Fruit fly (Drosophila melanogaster) whole organism, embryonic: Measurements from ENCODE around the gene CG7054.
A peak's percentile ranks its signal among the peaks of the same experiment; 100 is the strongest.

ENCODE experiments used
- ATbp ChIP-seq: fragments of 200-800 bp; sonication (Bioruptor generic); optimal IDR thresholded peaks from 2 replicates; lab custom pipeline; 2017; ENCODE audit warnings: missing biosample characterization, mild to moderate bottlenecking, missing genetic modification characterization, missing genetic modification reagents
- Adf1 ChIP-seq: fragments of 200-800 bp; sonication (Bioruptor generic); IDR thresholded peaks from 2 replicates; pipeline ENCODE4 v1.3.6; 2022; ENCODE audit warnings: missing biosample characterization, missing genetic modification characterization
- CG10654 ChIP-seq: fragments of 200-800 bp; sonication (Bioruptor generic); optimal IDR thresholded peaks from 2 replicates; lab custom pipeline; 2016; ENCODE audit warnings: missing biosample characterization, missing genetic modification characterization
- CG12299 ChIP-seq: fragments of 200-800 bp; sonication (Bioruptor generic); optimal IDR thresholded peaks from 2 replicates; lab custom pipeline; 2018; ENCODE audit warnings: missing biosample characterization, mild to moderate bottlenecking, missing genetic modification characterization
- CG12769 ChIP-seq: fragments of 200-800 bp; sonication (Bioruptor generic); optimal IDR thresholded peaks from 2 replicates; lab custom pipeline; 2019; ENCODE audit warnings: missing biosample characterization, mild to moderate bottlenecking, missing genetic modification characterization, moderate library complexity
- CG14050 ChIP-seq: fragments of 200-800 bp; sonication (Bioruptor generic); IDR thresholded peaks from 3 replicates; pipeline ENCODE4 v1.3.6; 2022; ENCODE audit warnings: missing biosample characterization, missing genetic modification characterization
- CG14860 ChIP-seq: fragments of 200-800 bp; sonication (Bioruptor generic); IDR thresholded peaks from 3 replicates; pipeline ENCODE4 v1.3.6; 2022; ENCODE audit warnings: missing biosample characterization, missing genetic modification characterization; ENCODE audit not compliant: partially characterized antibody
- CG1603 ChIP-seq: fragments of 200-800 bp; sonication (Bioruptor generic); optimal IDR thresholded peaks from 2 replicates; lab custom pipeline; 2019; ENCODE audit warnings: missing biosample characterization, mild to moderate bottlenecking, missing genetic modification characterization, moderate library complexity
- CG17359 ChIP-seq: fragments of 200-800 bp; sonication (Bioruptor generic); optimal IDR thresholded peaks from 3 replicates; lab custom pipeline; 2018; ENCODE audit warnings: missing biosample characterization, mild to moderate bottlenecking, missing genetic modification characterization, moderate library complexity
- CG31365 ChIP-seq: fragments of 200-800 bp; sonication (Bioruptor generic); optimal IDR thresholded peaks from 2 replicates; lab custom pipeline; 2018; ENCODE audit warnings: missing biosample characterization, mild to moderate bottlenecking, missing genetic modification characterization
- CG31441 ChIP-seq: fragments of 200-800 bp; sonication (Bioruptor generic); IDR thresholded peaks from 2 replicates; pipeline ENCODE4 v1.3.6; 2022; ENCODE audit warnings: missing biosample characterization, missing genetic modification characterization
- CG3163 ChIP-seq: fragments of 200-800 bp; sonication (Bioruptor generic); optimal IDR thresholded peaks from 3 replicates; lab custom pipeline; 2016; ENCODE audit warnings: missing biosample characterization, missing genetic modification characterization
- CG32532 ChIP-seq: fragments of 200-800 bp; sonication (Bioruptor generic); IDR thresholded peaks from 2 replicates; pipeline ENCODE4 v1.3.6; 2022; ENCODE audit warnings: missing biosample characterization, missing genetic modification characterization
- CG3838 ChIP-seq: fragments of 200-800 bp; sonication (Bioruptor generic); optimal IDR thresholded peaks from 3 replicates; lab custom pipeline; 2016; ENCODE audit warnings: missing biosample characterization, missing genetic modification characterization
- CG43689 ChIP-seq: fragments of 200-800 bp; sonication (Bioruptor generic); IDR thresholded peaks from 2 replicates; pipeline ENCODE4 v1.3.6; 2022; ENCODE audit warnings: missing biosample characterization, missing genetic modification characterization
- CG6654 ChIP-seq: fragments of 200-800 bp; sonication (Bioruptor generic); optimal IDR thresholded peaks from 2 replicates; lab custom pipeline; 2017; ENCODE audit warnings: missing biosample characterization, mild to moderate bottlenecking, missing genetic modification characterization
- CG6689 ChIP-seq: fragments of 200-800 bp; sonication (Bioruptor generic); IDR thresholded peaks from 2 replicates; pipeline ENCODE4 v1.3.6; 2022; ENCODE audit warnings: missing biosample characterization, missing genetic modification characterization
- CG7271 ChIP-seq: fragments of 200-800 bp; sonication (Bioruptor generic); optimal IDR thresholded peaks from 2 replicates; lab custom pipeline; 2018; ENCODE audit warnings: missing biosample characterization, mild to moderate bottlenecking, missing genetic modification characterization, moderate library complexity
- CG7556 ChIP-seq: fragments of 200-800 bp; sonication (Bioruptor generic); optimal IDR thresholded peaks from 2 replicates; lab custom pipeline; 2017; ENCODE audit warnings: missing biosample characterization, mild to moderate bottlenecking, missing genetic modification characterization
- CG8944 ChIP-seq: fragments of 200-800 bp; sonication (Bioruptor generic); optimal IDR thresholded peaks from 3 replicates; lab custom pipeline; 2016; ENCODE audit warnings: missing biosample characterization, missing genetic modification characterization
- CG9817 ChIP-seq: fragments of 200-800 bp; sonication (Bioruptor generic); optimal IDR thresholded peaks from 2 replicates; lab custom pipeline; 2018; ENCODE audit warnings: missing biosample characterization, mild to moderate bottlenecking, missing genetic modification characterization, moderate library complexity
- E2f1 ChIP-seq: fragments of 200-800 bp; sonication (Bioruptor generic); IDR thresholded peaks from 2 replicates; pipeline ENCODE4 v1.3.6; 2022; ENCODE audit warnings: missing biosample characterization, missing genetic modification characterization
- E2f2 ChIP-seq: fragments of 200-800 bp; sonication (Bioruptor generic); IDR thresholded peaks from 2 replicates; pipeline ENCODE4 v1.3.6; 2022; ENCODE audit warnings: missing biosample characterization, missing genetic modification characterization
- Ets65A ChIP-seq: fragments of 200-800 bp; sonication (Bioruptor generic); peaks from one replicate; lab custom pipeline; 2016; ENCODE audit warnings: missing biosample characterization, missing genetic modification characterization
- HHEX ChIP-seq: fragments of 200-800 bp; sonication (Bioruptor generic); optimal IDR thresholded peaks from 3 replicates; lab custom pipeline; 2017; ENCODE audit warnings: missing biosample characterization, mild to moderate bottlenecking, missing genetic modification characterization, missing genetic modification reagents
- HLH3B ChIP-seq: fragments of 200-800 bp; sonication (Bioruptor generic); IDR thresholded peaks from 2 replicates; pipeline ENCODE4 v1.3.6; 2022; ENCODE audit warnings: missing biosample characterization, missing genetic modification characterization
- Hand ChIP-seq: fragments of 200-800 bp; sonication (Bioruptor generic); optimal IDR thresholded peaks from 2 replicates; lab custom pipeline; 2017; ENCODE audit warnings: mild to moderate bottlenecking, missing biosample characterization, missing genetic modification reagents, missing genetic modification characterization
- Hr51 ChIP-seq, 2 experiments: fragments of 200-800 bp; sonication (Bioruptor generic); optimal IDR thresholded peaks; 2 replicates in 1 of 2; 3 replicates in 1 of 2; lab custom pipeline; 2016 to 2018; ENCODE audit warnings: missing biosample characterization in 2 of 2, missing genetic modification characterization in 2 of 2, mild to moderate bottlenecking in 1 of 2, moderate library complexity in 1 of 2
- Jarid2 ChIP-seq: fragments of 200-800 bp; sonication (Bioruptor generic); optimal IDR thresholded peaks from 3 replicates; lab custom pipeline; 2017; ENCODE audit warnings: mild to moderate bottlenecking, missing biosample characterization, missing genetic modification reagents, missing genetic modification characterization
- MESR4 ChIP-seq: fragments of 200-800 bp; sonication (Bioruptor generic); optimal IDR thresholded peaks from 2 replicates; lab custom pipeline; 2018; ENCODE audit warnings: missing biosample characterization, mild to moderate bottlenecking, missing genetic modification characterization, moderate library complexity
- NFAT ChIP-seq: fragments of 200-800 bp; sonication (Bioruptor generic); IDR thresholded peaks from 2 replicates; pipeline ENCODE4 v1.3.6; 2022; ENCODE audit warnings: missing biosample characterization, missing genetic modification characterization
- Ptx1 ChIP-seq: fragments of 200-800 bp; sonication (Bioruptor generic); IDR thresholded peaks from 2 replicates; pipeline ENCODE4 v1.3.6; 2022; ENCODE audit warnings: missing biosample characterization, missing genetic modification characterization
- Rfx ChIP-seq: fragments of 200-800 bp; sonication (Bioruptor generic); IDR thresholded peaks from 2 replicates; pipeline ENCODE4 v1.3.6; 2022; ENCODE audit warnings: missing biosample characterization, missing genetic modification characterization
- bcd ChIP-seq: fragments of 200-800 bp; sonication (Bioruptor generic); optimal IDR thresholded peaks from 2 replicates; lab custom pipeline; 2017; ENCODE audit warnings: missing biosample characterization, mild to moderate bottlenecking, missing genetic modification characterization
- cad ChIP-seq: fragments of >200 bp; optimal IDR thresholded peaks from 2 replicates; lab custom pipeline; 2017; ENCODE audit warnings: missing biosample characterization, missing genetic modification characterization
- dysf ChIP-seq: fragments of 200-800 bp; sonication (Bioruptor generic); IDR thresholded peaks from 3 replicates; pipeline ENCODE4 v1.3.6; 2022; ENCODE audit warnings: missing biosample characterization, missing genetic modification characterization
- fd3F ChIP-seq: fragments of 200-800 bp; sonication (Bioruptor generic); optimal IDR thresholded peaks from 2 replicates; lab custom pipeline; 2018; ENCODE audit warnings: missing biosample characterization, mild to moderate bottlenecking, missing genetic modification characterization, moderate library complexity
- gce ChIP-seq: fragments of 200-800 bp; sonication (Bioruptor generic); IDR thresholded peaks from 3 replicates; pipeline ENCODE4 v1.3.6; 2022; ENCODE audit warnings: missing biosample characterization, missing genetic modification characterization
- ham ChIP-seq: fragments of 200-800 bp; sonication (Bioruptor generic); IDR thresholded peaks from 2 replicates; pipeline ENCODE4 v1.3.6; 2022; ENCODE audit warnings: missing biosample characterization, missing genetic modification characterization
- hbn ChIP-seq: fragments of 200-800 bp; sonication (Bioruptor generic); IDR thresholded peaks from 2 replicates; pipeline ENCODE4 v1.3.6; 2022; ENCODE audit warnings: missing biosample characterization, missing genetic modification characterization; ENCODE audit not compliant: partially characterized antibody
- mirr ChIP-seq: fragments of 200-800 bp; sonication (Bioruptor generic); optimal IDR thresholded peaks from 3 replicates; lab custom pipeline; 2018; ENCODE audit warnings: missing biosample characterization, mild to moderate bottlenecking, missing genetic modification characterization
- nmo ChIP-seq: fragments of 200-800 bp; sonication (Bioruptor generic); optimal IDR thresholded peaks from 2 replicates; lab custom pipeline; 2018; ENCODE audit warnings: missing biosample characterization, mild to moderate bottlenecking, missing genetic modification characterization, moderate library complexity
- pita ChIP-seq: fragments of 200-800 bp; sonication (Bioruptor generic); optimal IDR thresholded peaks from 2 replicates; lab custom pipeline; 2017; ENCODE audit warnings: missing biosample characterization, mild to moderate bottlenecking, missing genetic modification characterization
- pzg ChIP-seq: fragments of 200-800 bp; sonication (Bioruptor generic); optimal IDR thresholded peaks from 3 replicates; lab custom pipeline; 2018; ENCODE audit warnings: missing biosample characterization, mild to moderate bottlenecking, missing genetic modification characterization, moderate library complexity
- repo ChIP-seq: fragments of 200-800 bp; sonication (Bioruptor generic); optimal IDR thresholded peaks from 2 replicates; lab custom pipeline; 2016; ENCODE audit warnings: missing biosample characterization, missing genetic modification characterization
- row ChIP-seq: fragments of 200-800 bp; sonication (Bioruptor generic); IDR thresholded peaks from 3 replicates; pipeline ENCODE4 v1.3.6; 2022; ENCODE audit warnings: missing biosample characterization, missing genetic modification characterization
- stc ChIP-seq: fragments of 200-800 bp; sonication (Bioruptor generic); IDR thresholded peaks from 2 replicates; pipeline ENCODE4 v1.3.6; 2022; ENCODE audit warnings: missing biosample characterization, missing genetic modification characterization
- unc-4 ChIP-seq: fragments of 200-800 bp; sonication (Bioruptor generic); IDR thresholded peaks from 2 replicates; pipeline ENCODE4 v1.3.6; 2022; ENCODE audit warnings: missing biosample characterization, missing genetic modification characterization; ENCODE audit not compliant: partially characterized antibody

CG7054 gene

dm6 chr3R:22492767-22493166 lies 28.0 kb downstream of the CG7054 start, which contains the start of gene tHMG2 (continued):
- TF ChIP-seq pzg (GFP tag; lab: Kevin White, UChicago), result peak; percentile 40
- TF ChIP-seq CG31441, result no peak
- peak; percentile 76 for TF ChIP-seq CG6689 (GFP tag; lab: Robert Waterston, UW)
- no peak for TF ChIP-seq ATbp
- TF ChIP-seq gce, result no peak
- TF ChIP-seq CG10654, result no peak
- TF ChIP-seq row (GFP tag; lab: Robert Waterston, UW), result peak; percentile 19; the same call in 1 of the 3 replicates
- TF ChIP-seq nmo, result no peak
- TF ChIP-seq MESR4 (GFP tag; lab: Kevin White, UChicago), result no peak
- 0 out of 2 replicates have a peak, but pooled peaks have one; percentile 26 for TF ChIP-seq hbn (GFP tag; lab: Robert Waterston, UW)
- no peak for TF ChIP-seq CG14050
- TF ChIP-seq unc-4 (GFP tag; lab: Robert Waterston, UW), result 0 out of 2 replicates have a peak, but pooled peaks have one; percentile 28
- TF ChIP-seq, all 482 proteins: peak for 23

dm6 chr3R:22494523-22495309 lies 29.9 kb downstream of the CG7054 start:
- TF ChIP-seq CG3838 (GFP tag; lab: Kevin White, UChicago), result no peak
- TF ChIP-seq CG43689 (GFP tag; lab: Robert Waterston, UW), result peak; percentile 27; the same call in 1 of the 2 replicates
- TF ChIP-seq HLH3B (GFP tag; lab: Robert Waterston, UW), result 0 out of 2 replicates have a peak, but pooled peaks have one; percentile 21
- TF ChIP-seq nmo, result peak; percentile 50
- no peak for TF ChIP-seq CG14860
- TF ChIP-seq ham (GFP tag; lab: Robert Waterston, UW), result no peak
- peak; percentile 23 for TF ChIP-seq HHEX (GFP tag; lab: Kevin White, UChicago)
- TF ChIP-seq CG8944 (GFP tag; lab: Kevin White, UChicago), result peak; percentile 42
- TF ChIP-seq bcd (GFP tag; lab: Kevin White, UChicago), result peak; percentile 39
- TF ChIP-seq fd3F (GFP tag; lab: Kevin White, UChicago), result no peak
- peak; percentile 34; the same call in 1 of the 3 replicates for TF ChIP-seq dysf (GFP tag; lab: Robert Waterston, UW)
- TF ChIP-seq Ets65A, result peak; percentile 85
- TF ChIP-seq CG32532, result peak; percentile 11; the same call in 1 of the 2 replicates
- no peak for TF ChIP-seq NFAT (GFP tag; lab: Robert Waterston, UW)
- peak; percentile 51; the same call in 1 of the 2 replicates for TF ChIP-seq Rfx
- TF ChIP-seq Hr51 (GFP tag; optimal IDR thresholded peaks at IDR 0.05; lab: Kevin White, UChicago), result peak in 1 of 2 experiments; percentile 21
- peak; percentile 53 for TF ChIP-seq CG7556 (GFP tag; lab: Kevin White, UChicago)
- TF ChIP-seq E2f1 (GFP tag; lab: Robert Waterston, UW), result 0 out of 2 replicates have a peak, but pooled peaks have one; percentile 30
- TF ChIP-seq CG7271 (tag; lab: Kevin White, UChicago), result no peak
- TF ChIP-seq Adf1 (GFP tag; lab: Robert Waterston, UW), result no peak
- TF ChIP-seq pita (GFP tag; lab: Kevin White, UChicago), result no peak
- no peak for TF ChIP-seq cad
- TF ChIP-seq CG12299, result peak; percentile 40
- peak; percentile 22 for TF ChIP-seq CG6654
- peak; percentile 45 for TF ChIP-seq CG1603 (tag; lab: Kevin White, UChicago)
- TF ChIP-seq E2f2, result no peak
- TF ChIP-seq mirr (GFP tag; lab: Kevin White, UChicago), result peak; percentile 61
- TF ChIP-seq CG3163 (GFP tag; lab: Kevin White, UChicago), result no peak
- no peak for TF ChIP-seq repo (GFP tag; lab: Kevin White, UChicago)
- peak; percentile 48 for TF ChIP-seq CG17359 (tag; lab: Kevin White, UChicago)
- TF ChIP-seq Jarid2, result peak; percentile 35
- no peak for TF ChIP-seq CG31365 (tag; lab: Kevin White, UChicago)
- no peak for TF ChIP-seq stc (GFP tag; lab: Robert Waterston, UW)
- TF ChIP-seq Ptx1 (GFP tag; lab: Robert Waterston, UW), result 0 out of 2 replicates have a peak, but pooled peaks have one; percentile 29
- peak; percentile 36 for TF ChIP-seq CG9817 (tag; lab: Kevin White, UChicago)
- TF ChIP-seq CG12769 (tag; lab: Kevin White, UChicago), result peak; percentile 28
- no peak for TF ChIP-seq Hand
